Fruit fly (Drosophila melanogaster) whole organism, embryonic: ENCODE results near the gene CG43678.
A peak's percentile ranks its signal among the peaks of the same experiment; 100 is the strongest.

Experiments used
- BEAF-32 ChIP-seq: fragments of 200-800 bp; sonication (Bioruptor generic); optimal IDR thresholded peaks from 3 replicates; lab custom pipeline; 2017; ENCODE audit warnings: missing biosample characterization, missing genetic modification characterization, mild to moderate bottlenecking, moderate library complexity, missing genetic modification reagents
- C15 ChIP-seq: fragments of 200-800 bp; sonication (Bioruptor generic); IDR thresholded peaks from 3 replicates; pipeline ENCODE4 v1.3.6; 2022; ENCODE audit warnings: missing biosample characterization, missing genetic modification characterization
- CG11696 ChIP-seq: fragments of 200-800 bp; sonication (Bioruptor generic); IDR thresholded peaks from 2 replicates; pipeline ENCODE4 v1.3.6; 2022; ENCODE audit warnings: missing biosample characterization, missing genetic modification characterization
- CG13287 ChIP-seq: fragments of 200-800 bp; sonication (Bioruptor generic); IDR thresholded peaks from 2 replicates; pipeline ENCODE4 v1.3.6; 2022; ENCODE audit warnings: missing biosample characterization, missing genetic modification characterization; ENCODE audit not compliant: partially characterized antibody
- CG14860 ChIP-seq: fragments of 200-800 bp; sonication (Bioruptor generic); IDR thresholded peaks from 3 replicates; pipeline ENCODE4 v1.3.6; 2022; ENCODE audit warnings: missing biosample characterization, missing genetic modification characterization; ENCODE audit not compliant: partially characterized antibody
- CG1603 ChIP-seq: fragments of 200-800 bp; sonication (Bioruptor generic); optimal IDR thresholded peaks from 2 replicates; lab custom pipeline; 2019; ENCODE audit warnings: missing biosample characterization, mild to moderate bottlenecking, missing genetic modification characterization, moderate library complexity
- CG1647 ChIP-seq: fragments of 200-800 bp; sonication (Bioruptor generic); optimal IDR thresholded peaks from 3 replicates; lab custom pipeline; 2016; ENCODE audit warnings: missing biosample characterization, missing genetic modification characterization
- CG17328 ChIP-seq: fragments of 200-800 bp; sonication (Bioruptor generic); IDR thresholded peaks from 2 replicates; pipeline ENCODE4 v1.3.6; 2022; ENCODE audit warnings: missing biosample characterization, missing genetic modification characterization
- CG17361 ChIP-seq: fragments of 200-800 bp; sonication (Bioruptor generic); IDR thresholded peaks from 3 replicates; pipeline ENCODE4 v1.3.6; 2022; ENCODE audit warnings: missing biosample characterization, missing genetic modification characterization
- CG1792 ChIP-seq: fragments of 200-800 bp; sonication (Bioruptor generic); optimal IDR thresholded peaks from 2 replicates; lab custom pipeline; 2016; ENCODE audit warnings: missing biosample characterization, missing genetic modification characterization
- CG18619 ChIP-seq: fragments of 200-800 bp; sonication (Bioruptor generic); optimal IDR thresholded peaks from 3 replicates; lab custom pipeline; 2017; ENCODE audit warnings: missing biosample characterization, mild to moderate bottlenecking, missing genetic modification characterization
- CG2199 ChIP-seq: fragments of 200-800 bp; sonication (Bioruptor generic); IDR thresholded peaks from 3 replicates; pipeline ENCODE4 v1.3.6; 2022; ENCODE audit warnings: missing biosample characterization, missing genetic modification characterization
- CG2889 ChIP-seq: fragments of 200-800 bp; sonication (Bioruptor generic); IDR thresholded peaks from 3 replicates; pipeline ENCODE4 v1.3.6; 2022; ENCODE audit warnings: missing biosample characterization, missing genetic modification characterization
- CG31365 ChIP-seq: fragments of 200-800 bp; sonication (Bioruptor generic); optimal IDR thresholded peaks from 2 replicates; lab custom pipeline; 2018; ENCODE audit warnings: missing biosample characterization, mild to moderate bottlenecking, missing genetic modification characterization
- CG32532 ChIP-seq: fragments of 200-800 bp; sonication (Bioruptor generic); IDR thresholded peaks from 2 replicates; pipeline ENCODE4 v1.3.6; 2022; ENCODE audit warnings: missing biosample characterization, missing genetic modification characterization
- CG6791 ChIP-seq: fragments of 200-800 bp; sonication (Bioruptor generic); IDR thresholded peaks from 3 replicates; pipeline ENCODE4 v1.3.6; 2022; ENCODE audit warnings: missing biosample characterization, missing genetic modification characterization; ENCODE audit not compliant: partially characterized antibody
- CG7556 ChIP-seq: fragments of 200-800 bp; sonication (Bioruptor generic); optimal IDR thresholded peaks from 2 replicates; lab custom pipeline; 2017; ENCODE audit warnings: missing biosample characterization, mild to moderate bottlenecking, missing genetic modification characterization
- CG9876 ChIP-seq: fragments of 200-800 bp; sonication (Bioruptor generic); optimal IDR thresholded peaks from 2 replicates; lab custom pipeline; 2016; ENCODE audit warnings: missing biosample characterization, missing genetic modification characterization
- CHES-1-like ChIP-seq: fragments of 200-800 bp; sonication (Bioruptor generic); optimal IDR thresholded peaks from 2 replicates; lab custom pipeline; 2016; ENCODE audit warnings: missing biosample characterization, missing genetic modification characterization
- CTCF ChIP-seq: fragments of 200-800 bp; sonication (Bioruptor generic); optimal IDR thresholded peaks from 2 replicates; lab custom pipeline; 2017; ENCODE audit warnings: missing biosample characterization, mild to moderate bottlenecking, missing genetic modification characterization, moderate library complexity
- Dp ChIP-seq: fragments of 200-800 bp; sonication (Bioruptor generic); optimal IDR thresholded peaks from 2 replicates; lab custom pipeline; 2018; ENCODE audit warnings: missing biosample characterization, mild to moderate bottlenecking, missing genetic modification characterization, moderate library complexity
- E2f1 ChIP-seq: fragments of 200-800 bp; sonication (Bioruptor generic); IDR thresholded peaks from 2 replicates; pipeline ENCODE4 v1.3.6; 2022; ENCODE audit warnings: missing biosample characterization, missing genetic modification characterization
- ERR ChIP-seq: fragments of 200-800 bp; sonication (Bioruptor generic); optimal IDR thresholded peaks from 2 replicates; lab custom pipeline; 2016; ENCODE audit warnings: missing biosample characterization, missing genetic modification characterization
- HmgD ChIP-seq: fragments of 200-800 bp; sonication (Bioruptor generic); optimal IDR thresholded peaks from 3 replicates; lab custom pipeline; 2016; ENCODE audit warnings: missing biosample characterization, missing genetic modification characterization
- Hsf ChIP-seq: fragments of 200-800 bp; sonication (Bioruptor generic); optimal IDR thresholded peaks from 3 replicates; lab custom pipeline; 2016; ENCODE audit warnings: missing biosample characterization, missing genetic modification characterization
- Mad ChIP-seq: fragments of 200-800 bp; sonication (Bioruptor generic); optimal IDR thresholded peaks from 2 replicates; lab custom pipeline; 2016; ENCODE audit warnings: missing biosample characterization, missing genetic modification characterization
- Max ChIP-seq: fragments of 200-800 bp; sonication (Bioruptor generic); optimal IDR thresholded peaks from 2 replicates; lab custom pipeline; 2016; ENCODE audit warnings: missing biosample characterization, mild to moderate bottlenecking, missing genetic modification characterization
- Myb ChIP-seq: fragments of 200-800 bp; sonication (Bioruptor generic); optimal IDR thresholded peaks from 2 replicates; lab custom pipeline; 2016; ENCODE audit warnings: missing biosample characterization, missing genetic modification characterization
- Oli ChIP-seq: fragments of 200-800 bp; sonication (Bioruptor generic); optimal IDR thresholded peaks from 2 replicates; lab custom pipeline; 2018; ENCODE audit warnings: missing biosample characterization, mild to moderate bottlenecking, missing genetic modification characterization, moderate library complexity
- Trl ChIP-seq, 3 experiments: fragments of >200 bp in 2 of 3; fragments of 200-800 bp in 1 of 3; sonication (Bioruptor generic) in 1 of 3; optimal IDR thresholded peaks; 2 replicates in 1 of 3; 3 replicates in 2 of 3; lab custom pipeline; 2016 to 2017; ENCODE audit warnings: missing biosample characterization in 1 of 3, missing genetic modification characterization in 1 of 3
- YL-1 ChIP-seq: fragments of 200-800 bp; sonication (Bioruptor generic); optimal IDR thresholded peaks from 3 replicates; lab custom pipeline; 2017; ENCODE audit warnings: missing biosample characterization, mild to moderate bottlenecking, missing genetic modification characterization
- amos ChIP-seq: fragments of 200-800 bp; sonication (Bioruptor generic); IDR thresholded peaks from 2 replicates; pipeline ENCODE4 v1.3.6; 2022; ENCODE audit warnings: missing biosample characterization, missing genetic modification characterization; ENCODE audit not compliant: partially characterized antibody
- chm ChIP-seq: fragments of 200-800 bp; sonication (Bioruptor generic); IDR thresholded peaks from 2 replicates; pipeline ENCODE4 v1.3.6; 2022; ENCODE audit warnings: missing biosample characterization, missing genetic modification characterization
- ci ChIP-seq: fragments of 200-800 bp; sonication (Bioruptor generic); IDR thresholded peaks from 3 replicates; pipeline ENCODE4 v1.3.6; 2022; ENCODE audit warnings: missing biosample characterization, missing genetic modification characterization
- dimm ChIP-seq: fragments of 200-800 bp; sonication (Bioruptor generic); IDR thresholded peaks from 2 replicates; pipeline ENCODE4 v1.3.6; 2022; ENCODE audit warnings: missing biosample characterization, missing genetic modification characterization
- gfzf ChIP-seq: fragments of 200-800 bp; sonication (Bioruptor generic); optimal IDR thresholded peaks from 2 replicates; lab custom pipeline; 2016; ENCODE audit warnings: missing biosample characterization, mild to moderate bottlenecking, missing genetic modification characterization, moderate library complexity
- gro ChIP-seq: fragments of 200-800 bp; sonication (Bioruptor generic); optimal IDR thresholded peaks from 2 replicates; lab custom pipeline; 2016; ENCODE audit warnings: missing biosample characterization, missing genetic modification characterization
- jumu ChIP-seq: fragments of 200-800 bp; sonication (Bioruptor generic); optimal IDR thresholded peaks from 3 replicates; lab custom pipeline; 2016; ENCODE audit warnings: missing biosample characterization, missing genetic modification characterization
- nerfin-2 ChIP-seq: fragments of 200-800 bp; sonication (Bioruptor generic); IDR thresholded peaks from 2 replicates; pipeline ENCODE4 v1.3.6; 2022; ENCODE audit warnings: missing biosample characterization, missing genetic modification characterization; ENCODE audit not compliant: partially characterized antibody
- nmo ChIP-seq: fragments of 200-800 bp; sonication (Bioruptor generic); optimal IDR thresholded peaks from 2 replicates; lab custom pipeline; 2018; ENCODE audit warnings: missing biosample characterization, mild to moderate bottlenecking, missing genetic modification characterization, moderate library complexity
- nom ChIP-seq: fragments of 200-800 bp; sonication (Bioruptor generic); optimal IDR thresholded peaks from 2 replicates; lab custom pipeline; 2017; ENCODE audit warnings: missing biosample characterization, missing genetic modification characterization, mild to moderate bottlenecking, moderate library complexity, missing genetic modification reagents
- pita ChIP-seq: fragments of 200-800 bp; sonication (Bioruptor generic); optimal IDR thresholded peaks from 2 replicates; lab custom pipeline; 2017; ENCODE audit warnings: missing biosample characterization, mild to moderate bottlenecking, missing genetic modification characterization
- pzg ChIP-seq: fragments of 200-800 bp; sonication (Bioruptor generic); optimal IDR thresholded peaks from 3 replicates; lab custom pipeline; 2018; ENCODE audit warnings: missing biosample characterization, mild to moderate bottlenecking, missing genetic modification characterization, moderate library complexity
- so ChIP-seq: fragments of 200-800 bp; sonication (Bioruptor generic); IDR thresholded peaks from 3 replicates; pipeline ENCODE4 v1.3.6; 2022; ENCODE audit warnings: missing biosample characterization, missing genetic modification characterization
- sqz ChIP-seq: fragments of 200-800 bp; sonication (Bioruptor generic); optimal IDR thresholded peaks from 3 replicates; lab custom pipeline; 2018; ENCODE audit warnings: missing biosample characterization, mild to moderate bottlenecking, missing genetic modification characterization
- stwl ChIP-seq: fragments of 200-800 bp; sonication (Bioruptor generic); optimal IDR thresholded peaks from 3 replicates; lab custom pipeline; 2018; ENCODE audit warnings: missing biosample characterization, mild to moderate bottlenecking, missing genetic modification characterization, moderate library complexity
- tap ChIP-seq: fragments of 200-800 bp; optimal IDR thresholded peaks from 3 replicates; lab custom pipeline; 2019; ENCODE audit warnings: missing biosample characterization, mild to moderate bottlenecking, missing genetic modification characterization, moderate library complexity
- usp ChIP-seq: fragments of >200 bp; optimal IDR thresholded peaks from 2 replicates; lab custom pipeline; 2017; ENCODE audit warnings: missing biosample characterization, missing genetic modification characterization
- vvl ChIP-seq: fragments of 200-800 bp; sonication (Bioruptor generic); IDR thresholded peaks from 2 replicates; pipeline ENCODE4 v1.3.6; 2022; ENCODE audit warnings: missing biosample characterization, missing genetic modification characterization
- z ChIP-seq: fragments of 200-800 bp; sonication (Bioruptor generic); IDR thresholded peaks from 3 replicates; pipeline ENCODE4 v1.3.6; 2022; ENCODE audit warnings: missing biosample characterization, missing genetic modification characterization
- zf30C ChIP-seq: fragments of 200-800 bp; sonication (Bioruptor generic); optimal IDR thresholded peaks from 3 replicates; lab custom pipeline; 2018; ENCODE audit warnings: missing biosample characterization, mild to moderate bottlenecking, missing genetic modification characterization

CG43678 gene

dm6 chr3L:15072149-15072548, 22.9 kb upstream of the CG43678 start:
- TF ChIP-seq nom (GFP tag; lab: Kevin White, UChicago) (no peak), CG1792 (GFP tag; lab: Kevin White, UChicago) (no peak), Hsf (GFP tag; lab: Kevin White, UChicago) (no peak), tap (tag; lab: Kevin White, UChicago) (no peak), pita (GFP tag; lab: Kevin White, UChicago) (peak; percentile 67), zf30C (no peak), nmo (GFP tag; lab: Kevin White, UChicago) (no peak), usp (GFP tag; lab: Kevin White, UChicago) (no peak), so (no peak), Trl (optimal IDR thresholded peaks at IDR 0.05; lab: Kevin White, UChicago) (peak; percentile 32 to 37), Trl (GFP tag; optimal IDR thresholded peaks at IDR 0.05; lab: Kevin White, UChicago) (no peak), vvl (GFP tag; lab: Robert Waterston, UW) (no peak), CG1647 (no peak), CG2199 (GFP tag; lab: Robert Waterston, UW) (0 out of 3 replicates have a peak, but pooled peaks have one; percentile 52), CG9876 (GFP tag; lab: Kevin White, UChicago) (no peak), C15 (GFP tag; lab: Robert Waterston, UW) (no peak), BEAF-32 (peak; percentile 17), CHES-1-like (GFP tag; lab: Kevin White, UChicago) (no peak), CTCF (GFP tag; lab: Kevin White, UChicago) (peak; percentile 77), jumu (GFP tag; lab: Kevin White, UChicago) (no peak), pzg (GFP tag; lab: Kevin White, UChicago) (peak; percentile 11), CG18619 (GFP tag; lab: Kevin White, UChicago) (no peak), HmgD (GFP tag; lab: Kevin White, UChicago) (peak; percentile 0), CG13287 (GFP tag; lab: Robert Waterston, UW) (peak; percentile 42), CG17361 (GFP tag; lab: Robert Waterston, UW) (no peak), Max (GFP tag; lab: Kevin White, UChicago) (no peak), CG7556 (GFP tag; lab: Kevin White, UChicago) (no peak), YL-1 (GFP tag; lab: Kevin White, UChicago) (no peak), CG11696 (no peak), CG32532 (GFP tag; lab: Robert Waterston, UW) (0 out of 2 replicates have a peak, but pooled peaks have one; percentile 10), amos (GFP tag; lab: Robert Waterston, UW) (peak; percentile 19; the same call in 1 of the 2 replicates), Oli (tag; lab: Kevin White, UChicago) (no peak), gfzf (GFP tag; lab: Kevin White, UChicago) (peak; percentile 25), gro (GFP tag; lab: Kevin White, UChicago) (no peak), sqz (GFP tag; lab: Kevin White, UChicago) (no peak), chm (GFP tag; lab: Robert Waterston, UW) (no peak), ERR (GFP tag; lab: Kevin White, UChicago) (no peak), dimm (GFP tag; lab: Robert Waterston, UW) (no peak), CG6791 (GFP tag; lab: Robert Waterston, UW) (peak; percentile 47; the same call in 1 of the 3 replicates), CG1603 (tag; lab: Kevin White, UChicago) (peak; percentile 20), CG2889 (GFP tag; lab: Robert Waterston, UW) (no peak), CG31365 (tag; lab: Kevin White, UChicago) (peak; percentile 3), Dp (GFP tag; lab: Kevin White, UChicago) (peak; percentile 5), Myb (GFP tag; lab: Kevin White, UChicago) (peak; percentile 97), Mad (GFP tag; lab: Kevin White, UChicago) (no peak), E2f1 (no peak), ci (GFP tag; lab: Robert Waterston, UW) (0 out of 3 replicates have a peak, but pooled peaks have one; percentile 41), stwl (peak; percentile 46), z (GFP tag; lab: Robert Waterston, UW) (peak; percentile 69; the same call in 1 of the 3 replicates), CG14860 (GFP tag; lab: Robert Waterston, UW) (no peak), CG17328 (GFP tag; lab: Robert Waterston, UW) (no peak), nerfin-2 (GFP tag; lab: Robert Waterston, UW) (0 out of 2 replicates have a peak, but pooled peaks have one; percentile 25)
